4 fruit fly cellular contexts compared by ENCODE assay signal in genomic region chr2L:14546629-14547366, dm6.
A peak's percentile ranks its signal among the peaks of the same experiment; 100 is the strongest.
TF ChIP-seq lines count a peak whose summit lies in the region.

No protein-coding gene starts in this region.

- TF ChIP-seq CTCF in whole organism, embryonic (GFP tag; optimal IDR thresholded peaks at IDR 0.05; lab: Kevin White, UChicago): peak; percentile 53

TF ChIP-seq in whole organism, embryonic, 481 proteins besides CTCF, POLR2A, EP300 and RAD21 (continues in another document):
- TF ChIP-seq dan (GFP tag; IDR thresholded peaks at IDR 0.05; lab: Robert Waterston, UW): peak; percentile 34; the same call in 1 of the 2 replicates
- peak; percentile 92 for TF ChIP-seq az2 (GFP tag; optimal IDR thresholded peaks at IDR 0.05; lab: Kevin White, UChicago)
- TF ChIP-seq CG15479 (GFP tag; optimal IDR thresholded peaks at IDR 0.05; lab: Kevin White, UChicago): no peak
- peak; percentile 83 for TF ChIP-seq esg (GFP tag; conservative IDR thresholded peaks at IDR 0.05; lab: Robert Waterston, UW)
- peak; percentile 66 for TF ChIP-seq scrt (GFP tag; optimal IDR thresholded peaks at IDR 0.05; lab: Kevin White, UChicago)
- TF ChIP-seq Oaz (GFP tag; IDR thresholded peaks at IDR 0.05; lab: Robert Waterston, UW): no peak
- peak; percentile 75 for TF ChIP-seq ac (GFP tag; optimal IDR thresholded peaks at IDR 0.05; lab: Kevin White, UChicago)
- peak; percentile 69 for TF ChIP-seq Drgx (GFP tag; IDR thresholded peaks at IDR 0.05; lab: Robert Waterston, UW)
- peak; percentile 89 for TF ChIP-seq Hr3 (GFP tag; optimal IDR thresholded peaks at IDR 0.05; lab: Kevin White, UChicago)
- TF ChIP-seq CG2120 (GFP tag; optimal IDR thresholded peaks at IDR 0.05; lab: Kevin White, UChicago): peak; percentile 5
- TF ChIP-seq vvl (GFP tag; IDR thresholded peaks at IDR 0.05; lab: Robert Waterston, UW): peak; percentile 88
- no peak for TF ChIP-seq CG4282 (GFP tag; optimal IDR thresholded peaks at IDR 0.05; lab: Kevin White, UChicago)
- TF ChIP-seq Blimp-1 (GFP tag; optimal IDR thresholded peaks at IDR 0.05; lab: Kevin White, UChicago): peak; percentile 93
- TF ChIP-seq TFAM (GFP tag; optimal IDR thresholded peaks at IDR 0.05; lab: Kevin White, UChicago): peak; percentile 71
- no peak for TF ChIP-seq Elba2 (GFP tag; optimal IDR thresholded peaks at IDR 0.05; lab: Kevin White, UChicago)
- no peak for TF ChIP-seq CG11456 (GFP tag; IDR thresholded peaks at IDR 0.05; lab: Robert Waterston, UW)
- TF ChIP-seq jumu (GFP tag; optimal IDR thresholded peaks at IDR 0.05; lab: Kevin White, UChicago): peak; percentile 77
- peak; percentile 73 for TF ChIP-seq CG31388 (GFP tag; optimal IDR thresholded peaks at IDR 0.05; lab: Kevin White, UChicago)
- no peak for TF ChIP-seq Dfd (GFP tag; optimal IDR thresholded peaks at IDR 0.05; lab: Kevin White, UChicago)
- no peak for TF ChIP-seq emc (GFP tag; optimal IDR thresholded peaks at IDR 0.05; lab: Kevin White, UChicago)
- peak; percentile 63 for TF ChIP-seq Sry-β (GFP tag; optimal IDR thresholded peaks at IDR 0.05; lab: Kevin White, UChicago)
- no peak for TF ChIP-seq lov (optimal IDR thresholded peaks at IDR 0.05; lab: Kevin White, UChicago)
- peak; percentile 77; the same call in 1 of the 3 replicates for TF ChIP-seq lov (GFP tag; IDR thresholded peaks at IDR 0.05; lab: Robert Waterston, UW)

TF ChIP-seq in whole organism, prepupa, 60 proteins besides CTCF, POLR2A, EP300 and RAD21 (continues in another document):
- TF ChIP-seq Lpt (GFP tag; optimal IDR thresholded peaks at IDR 0.05; lab: Kevin White, UChicago): peak; percentile 75
- TF ChIP-seq CG10669 (GFP tag; optimal IDR thresholded peaks at IDR 0.05; lab: Kevin White, UChicago): peak; percentile 81
- peak; percentile 86 for TF ChIP-seq dsx (GFP tag; optimal IDR thresholded peaks at IDR 0.05; lab: Kevin White, UChicago; ENCODE audit: poor library complexity, severe bottlenecking)
- TF ChIP-seq achi (GFP tag; optimal IDR thresholded peaks at IDR 0.05; lab: Kevin White, UChicago): peak; percentile 80
- TF ChIP-seq Hr4 (GFP tag; optimal IDR thresholded peaks at IDR 0.05; lab: Kevin White, UChicago): peak; percentile 77
- peak; percentile 79 for TF ChIP-seq CG15336 (GFP tag; IDR thresholded peaks at IDR 0.05; lab: Robert Waterston, UW)
- TF ChIP-seq CG3919 (GFP tag; optimal IDR thresholded peaks at IDR 0.05; lab: Kevin White, UChicago): peak; percentile 84
- TF ChIP-seq CG31627 (GFP tag; optimal IDR thresholded peaks at IDR 0.05; lab: Kevin White, UChicago): peak; percentile 59
- peak; percentile 67 for TF ChIP-seq lz (GFP tag; optimal IDR thresholded peaks at IDR 0.05; lab: Kevin White, UChicago)
- peak; percentile 68 for TF ChIP-seq Smox (GFP tag; optimal IDR thresholded peaks at IDR 0.05; lab: Kevin White, UChicago)
- TF ChIP-seq CG11762 (GFP tag; optimal IDR thresholded peaks at IDR 0.05; lab: Kevin White, UChicago; ENCODE audit: insufficient read depth): peak; percentile 58
- peak; percentile 80 for TF ChIP-seq CG8119 (GFP tag; IDR thresholded peaks at IDR 0.05; lab: Robert Waterston, UW)
- peak; percentile 58 for TF ChIP-seq CG16779 (tag; optimal IDR thresholded peaks at IDR 0.05; lab: Kevin White, UChicago)
- TF ChIP-seq pdm3 (GFP tag; optimal IDR thresholded peaks at IDR 0.05; lab: Kevin White, UChicago): peak; percentile 80
- peak; percentile 34 for TF ChIP-seq Ets21C (GFP tag; optimal IDR thresholded peaks at IDR 0.05; lab: Kevin White, UChicago)
- TF ChIP-seq svp (GFP tag; lab: Kevin White, UChicago): peak; percentile 89
- peak; percentile 54 for TF ChIP-seq Hr39 (GFP tag; optimal IDR thresholded peaks at IDR 0.05; lab: Kevin White, UChicago)
- peak; percentile 68 for TF ChIP-seq CG8632 (GFP tag; optimal IDR thresholded peaks at IDR 0.05; lab: Kevin White, UChicago)
- TF ChIP-seq CG11902 (GFP tag; optimal IDR thresholded peaks at IDR 0.05; lab: Kevin White, UChicago): peak; percentile 36
- no peak for TF ChIP-seq Eip93F (GFP tag; optimal IDR thresholded peaks at IDR 0.05; lab: Kevin White, UChicago)
- TF ChIP-seq fd59A (GFP tag; optimal IDR thresholded peaks at IDR 0.05; lab: Kevin White, UChicago): peak; percentile 76
- peak; percentile 79 for TF ChIP-seq spab (GFP tag; optimal IDR thresholded peaks at IDR 0.05; lab: Kevin White, UChicago)
- peak; percentile 77 for TF ChIP-seq CG6792 (GFP tag; optimal IDR thresholded peaks at IDR 0.05; lab: Kevin White, UChicago)

TF ChIP-seq in whole organism, pupa, 21 proteins besides CTCF, POLR2A, EP300 and RAD21:
- peak; percentile 56 for TF ChIP-seq CG13204 (GFP tag; optimal IDR thresholded peaks at IDR 0.05; lab: Kevin White, UChicago)
- peak; percentile 81 for TF ChIP-seq CG14655 (GFP tag; optimal IDR thresholded peaks at IDR 0.05; lab: Kevin White, UChicago)
- no peak for TF ChIP-seq rn (GFP tag; IDR thresholded peaks at IDR 0.05; lab: Robert Waterston, UW)
- peak; percentile 56 for TF ChIP-seq CG32121 (GFP tag; IDR thresholded peaks at IDR 0.05; lab: Robert Waterston, UW)
- TF ChIP-seq CG9948 (tag; optimal IDR thresholded peaks at IDR 0.05; lab: Kevin White, UChicago): peak; percentile 88
- peak; percentile 62 for TF ChIP-seq Snoo (tag; optimal IDR thresholded peaks at IDR 0.05; lab: Kevin White, UChicago)
- peak; percentile 80 for TF ChIP-seq CG34367 (tag; optimal IDR thresholded peaks at IDR 0.05; lab: Kevin White, UChicago)
- peak; percentile 79 for TF ChIP-seq D1 (tag; optimal IDR thresholded peaks at IDR 0.05; lab: Kevin White, UChicago)
- peak; percentile 64 for TF ChIP-seq Pif1B (GFP tag; optimal IDR thresholded peaks at IDR 0.05; lab: Kevin White, UChicago)
- TF ChIP-seq CG10348 (GFP tag; IDR thresholded peaks at IDR 0.05; lab: Robert Waterston, UW): no peak
- TF ChIP-seq CG12605 (GFP tag; IDR thresholded peaks at IDR 0.05; lab: Robert Waterston, UW): 0 out of 2 replicates have a peak, but pooled peaks have one; percentile 43
- peak; percentile 79 for TF ChIP-seq Pif1A (GFP tag; optimal IDR thresholded peaks at IDR 0.05; lab: Kevin White, UChicago)
- TF ChIP-seq EcR (GFP tag; optimal IDR thresholded peaks at IDR 0.05; lab: Kevin White, UChicago): no peak
- peak; percentile 87 for TF ChIP-seq CG15710 (tag; optimal IDR thresholded peaks at IDR 0.05; lab: Kevin White, UChicago)
- TF ChIP-seq gl (tag; optimal IDR thresholded peaks at IDR 0.05; lab: Kevin White, UChicago): peak; percentile 69
- peak; percentile 47; the same call in 1 of the 2 replicates for TF ChIP-seq Ets98B (GFP tag; IDR thresholded peaks at IDR 0.05; lab: Robert Waterston, UW)
- peak; percentile 89 for TF ChIP-seq CG17806 (tag; optimal IDR thresholded peaks at IDR 0.05; lab: Kevin White, UChicago)
- TF ChIP-seq CG8159 (tag; optimal IDR thresholded peaks at IDR 0.05; lab: Kevin White, UChicago): peak; percentile 88
- peak; percentile 32; the same call in 1 of the 3 replicates for TF ChIP-seq fd96Ca (GFP tag; IDR thresholded peaks at IDR 0.05; lab: Robert Waterston, UW)
- peak; percentile 76 for TF ChIP-seq CG8301 (tag; optimal IDR thresholded peaks at IDR 0.05; lab: Kevin White, UChicago)
- peak; percentile 69; the same call in 2 of the 3 replicates for TF ChIP-seq CG4496 (GFP tag; IDR thresholded peaks at IDR 0.05; lab: Robert Waterston, UW)

TF ChIP-seq in whole organism, wandering third instar larva, 38 proteins besides CTCF, POLR2A, EP300 and RAD21:
- peak; percentile 45 for TF ChIP-seq sv (GFP tag; optimal IDR thresholded peaks at IDR 0.05; lab: Kevin White, UChicago)
- peak; percentile 68 for TF ChIP-seq fru (GFP tag; optimal IDR thresholded peaks at IDR 0.05; lab: Kevin White, UChicago)
- TF ChIP-seq Jra (GFP tag; optimal IDR thresholded peaks at IDR 0.05; lab: Kevin White, UChicago): peak; percentile 10
- no peak for TF ChIP-seq Abd-B (GFP tag; optimal IDR thresholded peaks at IDR 0.05; lab: Kevin White, UChicago)
- TF ChIP-seq Sp1 (GFP tag; optimal IDR thresholded peaks at IDR 0.05; lab: Kevin White, UChicago): peak; percentile 59
- peak; percentile 15 for TF ChIP-seq CG9705 (GFP tag; optimal IDR thresholded peaks at IDR 0.05; lab: Kevin White, UChicago)
- TF ChIP-seq h (GFP tag; optimal IDR thresholded peaks at IDR 0.05; lab: Kevin White, UChicago): peak; percentile 75
- TF ChIP-seq usp (GFP tag; optimal IDR thresholded peaks at IDR 0.05; lab: Kevin White, UChicago): no peak
- TF ChIP-seq HLH106 (tag; optimal IDR thresholded peaks at IDR 0.05; lab: Kevin White, UChicago): peak; percentile 66
- peak; percentile 64 for TF ChIP-seq Hnf4 (GFP tag; optimal IDR thresholded peaks at IDR 0.05; lab: Kevin White, UChicago)
- TF ChIP-seq OdsH (GFP tag; optimal IDR thresholded peaks at IDR 0.05; lab: Kevin White, UChicago): peak; percentile 70
- peak; percentile 24 for TF ChIP-seq tai (GFP tag; optimal IDR thresholded peaks at IDR 0.05; lab: Kevin White, UChicago)
- TF ChIP-seq rgr (GFP tag; optimal IDR thresholded peaks at IDR 0.05; lab: Kevin White, UChicago): peak; percentile 56
- TF ChIP-seq Vsx2 (GFP tag; optimal IDR thresholded peaks at IDR 0.05; lab: Kevin White, UChicago; ENCODE audit: partially characterized antibody): no peak
- peak; percentile 47 for TF ChIP-seq woc (GFP tag; optimal IDR thresholded peaks at IDR 0.05; lab: Kevin White, UChicago)
- TF ChIP-seq brk (GFP tag; optimal IDR thresholded peaks at IDR 0.05; lab: Kevin White, UChicago): peak; percentile 27
- peak; percentile 51 for TF ChIP-seq br (GFP tag; optimal IDR thresholded peaks at IDR 0.05; lab: Kevin White, UChicago)
- TF ChIP-seq N (GFP tag; optimal IDR thresholded peaks at IDR 0.05; lab: Kevin White, UChicago): no peak
- TF ChIP-seq psq (GFP tag; optimal IDR thresholded peaks at IDR 0.05; lab: Kevin White, UChicago): peak; percentile 55
- TF ChIP-seq ey (GFP tag; optimal IDR thresholded peaks at IDR 0.05; lab: Kevin White, UChicago): peak; percentile 67
- TF ChIP-seq foxo (GFP tag; optimal IDR thresholded peaks at IDR 0.05; lab: Kevin White, UChicago): peak in 1 of 2 experiments; percentile 66
TF ChIP-seq in whole organism, wandering third instar larva: peak in this region for 17.

Comparison
In these comparisons a context has a peak if more than half of its experiments do, and no peak if none do; other contexts are left out.
1. Of the 7 proteins assayed by ChIP-seq in both whole organism, embryonic and whole organism, prepupa: peak only in whole organism, embryonic: Blimp-1 and Gug; only in whole organism, prepupa: CG16779, Hr39 and Lpt; in both: CG6854 and Sox102F; in neither: 0.